Worm (Caenorhabditis elegans) whole organism, mixed stage, embryonic: ENCODE data around the gene usp-33.

Source experiments
- M03D4.4 ChIP-seq: sonication (generic microtip); optimal IDR thresholded peaks from 2 replicates; lab custom pipeline; 2017; ENCODE audit warnings: mild to moderate bottlenecking, missing genetic modification characterization, missing compliant biosample characterization
- bed-3 ChIP-seq: fragments of 200-800 bp; sonication (Bioruptor generic); optimal IDR thresholded peaks from 3 replicates; lab custom pipeline; 2018; ENCODE audit warnings: mild to moderate bottlenecking, missing genetic modification characterization, moderate library complexity, missing compliant biosample characterization
- blmp-1 ChIP-seq: fragments of 150-350 bp; optimal IDR thresholded peaks from 2 replicates; lab custom pipeline; 2014; ENCODE audit warnings: missing biosample characterization, missing genetic modification characterization
- ceh-39 ChIP-seq: fragments of 150-350 bp; optimal IDR thresholded peaks from 2 replicates; lab custom pipeline; 2014; ENCODE audit warnings: missing biosample characterization, missing genetic modification characterization
- ceh-83 ChIP-seq: fragments of 200-800 bp; sonication (Bioruptor generic); optimal IDR thresholded peaks from 2 replicates; lab custom pipeline; 2018; ENCODE audit warnings: mild to moderate bottlenecking, missing genetic modification characterization, missing compliant biosample characterization
- ces-1 ChIP-seq: fragments of 150-350 bp; optimal IDR thresholded peaks from 2 replicates; lab custom pipeline; 2014; ENCODE audit warnings: missing biosample characterization, missing genetic modification reagents, missing genetic modification characterization
- cnd-1 ChIP-seq: fragments of 200-800 bp; sonication (Bioruptor generic); optimal IDR thresholded peaks from 2 replicates; lab custom pipeline; 2018; ENCODE audit warnings: mild to moderate bottlenecking, missing genetic modification characterization, missing compliant biosample characterization
- drap-1 ChIP-seq: fragments of 200-800 bp; sonication (Bioruptor generic); optimal IDR thresholded peaks from 3 replicates; lab custom pipeline; 2018; ENCODE audit warnings: mild to moderate bottlenecking, missing genetic modification characterization, missing compliant biosample characterization
- elt-1 ChIP-seq: sonication (generic microtip); optimal IDR thresholded peaks from 2 replicates; lab custom pipeline; 2017; ENCODE audit warnings: missing genetic modification characterization, mild to moderate bottlenecking, missing compliant biosample characterization, antibody characterized with exemption, moderate library complexity, borderline replicate concordance; ENCODE audit not compliant: insufficient read depth
- elt-3 ChIP-seq: fragments of 150-350 bp; optimal IDR thresholded peaks from 2 replicates; lab custom pipeline; 2014; ENCODE audit warnings: missing biosample characterization, missing genetic modification characterization
- flh-1 ChIP-seq: fragments of 200-800 bp; sonication (Bioruptor generic); optimal IDR thresholded peaks from 2 replicates; lab custom pipeline; 2018; ENCODE audit warnings: mild to moderate bottlenecking, missing genetic modification characterization, moderate library complexity, missing compliant biosample characterization
- ham-2 ChIP-seq: fragments of 200-800 bp; sonication (Bioruptor generic); optimal IDR thresholded peaks from 2 replicates; lab custom pipeline; 2018; ENCODE audit warnings: mild to moderate bottlenecking, missing genetic modification characterization, missing compliant biosample characterization
- hlh-1 ChIP-seq: fragments of 150-350 bp; optimal IDR thresholded peaks from 2 replicates; lab custom pipeline; 2014; ENCODE audit warnings: missing biosample characterization, missing genetic modification reagents, missing genetic modification characterization
- lin-13 ChIP-seq: fragments of 150-350 bp; optimal IDR thresholded peaks from 2 replicates; lab custom pipeline; 2014; ENCODE audit warnings: missing biosample characterization, missing genetic modification characterization
- lin-32 ChIP-seq: fragments of 200-800 bp; sonication (Bioruptor generic); optimal IDR thresholded peaks from 2 replicates; lab custom pipeline; 2018; ENCODE audit warnings: mild to moderate bottlenecking, missing genetic modification characterization, missing compliant biosample characterization
- lsy-2 ChIP-seq: fragments of 150-350 bp; optimal IDR thresholded peaks from 2 replicates; lab custom pipeline; 2014; ENCODE audit warnings: missing biosample characterization, missing genetic modification characterization
- mab-5 ChIP-seq: fragments of 150-350 bp; optimal IDR thresholded peaks from 2 replicates; lab custom pipeline; 2014; ENCODE audit warnings: missing biosample characterization, missing genetic modification characterization
- mep-1 ChIP-seq: fragments of 150-350 bp; optimal IDR thresholded peaks from 2 replicates; lab custom pipeline; 2017; ENCODE audit warnings: missing biosample characterization, missing genetic modification reagents, missing genetic modification characterization, inconsistent platforms
- mls-2 ChIP-seq: sonication (generic microtip); optimal IDR thresholded peaks from 2 replicates; lab custom pipeline; 2016; ENCODE audit warnings: mild to moderate bottlenecking, missing genetic modification characterization, moderate library complexity, missing compliant biosample characterization
- nhr-12 ChIP-seq: fragments of 150-350 bp; optimal IDR thresholded peaks from 2 replicates; lab custom pipeline; 2014; ENCODE audit warnings: missing biosample characterization, missing genetic modification characterization
- nhr-2 ChIP-seq: fragments of 150-350 bp; optimal IDR thresholded peaks from 2 replicates; lab custom pipeline; 2014; ENCODE audit warnings: missing biosample characterization, missing genetic modification characterization
- nhr-237 ChIP-seq: fragments of 150-350 bp; optimal IDR thresholded peaks from 2 replicates; lab custom pipeline; 2014; ENCODE audit warnings: missing biosample characterization, missing genetic modification characterization
- nhr-28 ChIP-seq: fragments of 150-350 bp; optimal IDR thresholded peaks from 2 replicates; lab custom pipeline; 2014; ENCODE audit warnings: missing biosample characterization, missing genetic modification characterization
- nhr-76 ChIP-seq: sonication (generic microtip); optimal IDR thresholded peaks from 2 replicates; lab custom pipeline; 2017; ENCODE audit warnings: missing biosample characterization, missing genetic modification characterization
- pha-4 ChIP-seq: fragments of 150-350 bp; optimal IDR thresholded peaks from 2 replicates; lab custom pipeline; 2018; ENCODE audit warnings: missing biosample characterization, missing genetic modification reagents, missing genetic modification characterization
- sem-2 ChIP-seq: fragments of 200-800 bp; sonication (Bioruptor generic); optimal IDR thresholded peaks from 2 replicates; lab custom pipeline; 2018; ENCODE audit warnings: mild to moderate bottlenecking, missing genetic modification characterization, missing compliant biosample characterization
- sptf-1 ChIP-seq: sonication (generic microtip); optimal IDR thresholded peaks from 2 replicates; lab custom pipeline; 2017; ENCODE audit warnings: mild to moderate bottlenecking, missing genetic modification characterization, moderate library complexity, missing compliant biosample characterization
- tbx-8 ChIP-seq: fragments of 200-800 bp; sonication (Bioruptor generic); optimal IDR thresholded peaks from 2 replicates; lab custom pipeline; 2018; ENCODE audit warnings: mild to moderate bottlenecking, missing genetic modification characterization, moderate library complexity, missing compliant biosample characterization
- unc-120 ChIP-seq: sonication (generic microtip); optimal IDR thresholded peaks from 2 replicates; lab custom pipeline; 2017; ENCODE audit warnings: missing genetic modification characterization, missing compliant biosample characterization; ENCODE audit not compliant: poor library complexity, severe bottlenecking
- zip-8 ChIP-seq: fragments of 150-350 bp; optimal IDR thresholded peaks from 2 replicates; lab custom pipeline; 2014; ENCODE audit warnings: missing biosample characterization, missing genetic modification characterization
- ztf-11 ChIP-seq: fragments of 150-350 bp; optimal IDR thresholded peaks from 2 replicates; lab custom pipeline; 2014; ENCODE audit warnings: missing biosample characterization, missing genetic modification characterization

Gene usp-33

ce11 chrX:15600512-15601117 lies 9.4 kb downstream of the usp-33 start, which contains the start of gene ent-2:
ent-2 (plus strand) TSS chrX:15601067.
- TF ChIP-seq nhr-237 (tag; lab: Kevin White, UChicago) (no peak), mep-1 (peak; percentile 69), nhr-28 (no peak), pha-4 (tag; lab: Kevin White, UChicago) (no peak), nhr-12 (tag; lab: Kevin White, UChicago) (no peak), ham-2 (peak; percentile 16), unc-120 (tag; lab: Kevin White, UChicago) (peak; percentile 11), zip-8 (peak; percentile 45), blmp-1 (tag; lab: Kevin White, UChicago) (no peak), nhr-76 (tag; lab: Kevin White, UChicago) (no peak), tbx-8 (no peak), flh-1 (GFP tag; lab: Kevin White, UChicago) (no peak), nhr-2 (tag; lab: Kevin White, UChicago) (peak; percentile 33), ces-1 (GFP tag; lab: Kevin White, UChicago) (no peak), ceh-39 (tag; lab: Kevin White, UChicago) (no peak), bed-3 (GFP tag; lab: Kevin White, UChicago) (no peak), ztf-11 (tag; lab: Kevin White, UChicago) (no peak), drap-1 (GFP tag; lab: Kevin White, UChicago) (no peak), elt-3 (tag; lab: Kevin White, UChicago) (no peak), M03D4.4 (tag; lab: Kevin White, UChicago) (peak; percentile 34), lsy-2 (tag; lab: Kevin White, UChicago) (no peak), lin-13 (tag; lab: Kevin White, UChicago) (no peak), sptf-1 (tag; lab: Kevin White, UChicago) (no peak), ceh-83 (GFP tag; lab: Kevin White, UChicago) (no peak), mls-2 (tag; lab: Kevin White, UChicago) (peak; percentile 40), mab-5 (tag; lab: Kevin White, UChicago) (no peak), hlh-1 (peak; percentile 8), lin-32 (GFP tag; lab: Kevin White, UChicago) (no peak), cnd-1 (tag; lab: Kevin White, UChicago) (peak; percentile 13), sem-2 (GFP tag; lab: Kevin White, UChicago) (no peak)

DNA sequence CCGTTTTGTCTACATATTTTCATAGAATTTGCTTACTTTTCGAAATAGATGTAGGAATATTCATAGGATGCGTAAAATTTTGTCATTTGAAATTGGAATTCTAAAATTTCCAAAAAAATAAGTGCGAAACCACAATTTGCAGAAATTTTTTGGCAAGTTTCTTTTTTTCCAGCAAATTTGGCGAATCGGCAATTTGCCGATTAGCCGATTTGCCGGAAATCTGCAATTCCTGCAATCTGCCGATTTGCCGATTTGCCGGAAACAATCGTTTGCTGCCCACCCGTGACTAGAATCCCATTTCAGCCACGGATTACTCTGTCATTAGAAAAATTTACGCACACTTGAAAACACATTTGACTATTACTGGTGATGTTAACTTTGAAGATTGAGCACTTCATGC lies 13.1 kb downstream of the usp-33 start:
- TF ChIP-seq mab-5 (tag; lab: Kevin White, UChicago) (no peak), sptf-1 (tag; lab: Kevin White, UChicago) (no peak), ces-1 (GFP tag; lab: Kevin White, UChicago) (no peak), mls-2 (tag; lab: Kevin White, UChicago) (no peak), elt-3 (tag; lab: Kevin White, UChicago) (no peak)
- TF ChIP-seq, all 35 proteins: peak for 0

DNA sequence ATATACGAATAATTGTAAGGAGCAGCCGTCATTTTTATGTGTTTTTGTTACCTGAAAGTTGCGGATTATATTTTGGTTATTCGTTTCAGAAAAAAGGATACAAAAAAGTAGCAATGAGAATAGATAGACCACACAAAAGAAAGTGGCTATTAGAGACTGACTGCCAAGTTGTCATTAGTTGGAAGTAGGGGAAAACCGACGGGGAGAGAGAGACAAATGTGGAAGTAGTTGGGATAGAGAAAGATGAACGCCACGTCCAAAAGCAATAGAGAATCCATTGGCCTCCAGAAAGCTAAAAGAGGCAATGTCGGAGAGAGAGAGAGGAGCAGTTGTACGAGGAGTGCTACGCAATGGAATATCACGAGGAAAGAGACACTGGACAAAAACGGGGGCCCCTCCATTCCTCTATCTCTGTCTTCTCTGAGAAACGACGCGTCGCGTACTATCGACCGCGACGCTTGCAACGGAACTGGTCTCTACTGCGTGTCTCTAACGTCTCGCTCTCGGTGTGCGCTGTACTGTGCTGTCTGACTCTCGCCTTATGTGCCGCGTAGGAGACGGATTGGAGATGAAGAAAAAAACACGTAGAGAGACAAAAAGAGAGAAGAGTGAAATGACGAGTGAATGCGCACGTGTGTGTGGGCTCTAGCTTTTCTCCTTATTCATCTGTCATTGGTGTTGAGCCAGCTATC lies 15.6 kb downstream of the usp-33 start, which contains the start of gene rab-14:
rab-14 (minus strand) TSS at position 51 of the 692 bp plus-strand sequence.
- TF ChIP-seq lin-13 (tag; lab: Kevin White, UChicago) = peak; percentile 67
- peak; percentile 55 for TF ChIP-seq cnd-1 (tag; lab: Kevin White, UChicago)
- TF ChIP-seq elt-1 (tag; lab: Kevin White, UChicago) = no peak
- peak; percentile 44 for TF ChIP-seq M03D4.4 (tag; lab: Kevin White, UChicago)
- peak; percentile 46 for TF ChIP-seq drap-1 (GFP tag; lab: Kevin White, UChicago)
- peak; percentile 30 for TF ChIP-seq blmp-1 (tag; lab: Kevin White, UChicago)
- peak; percentile 44 for TF ChIP-seq hlh-1
- peak; percentile 47 for TF ChIP-seq ces-1 (GFP tag; lab: Kevin White, UChicago)
- TF ChIP-seq flh-1 (GFP tag; lab: Kevin White, UChicago) = no peak
- TF ChIP-seq nhr-2 (tag; lab: Kevin White, UChicago) = no peak
- TF ChIP-seq lsy-2 (tag; lab: Kevin White, UChicago) = peak; percentile 14
- TF ChIP-seq mls-2 (tag; lab: Kevin White, UChicago) = peak; percentile 51
- TF ChIP-seq unc-120 (tag; lab: Kevin White, UChicago) = peak; percentile 69
- peak; percentile 70 for TF ChIP-seq mep-1
- TF ChIP-seq ceh-39 (tag; lab: Kevin White, UChicago) = peak; percentile 98
- TF ChIP-seq pha-4 (tag; lab: Kevin White, UChicago) = peak; percentile 79
- no peak for TF ChIP-seq zip-8
